Worm (Caenorhabditis elegans): Measurements from ENCODE around the gene Y43C5B.2.
A peak's percentile ranks its signal among the peaks of the same experiment; 100 is the strongest.

Y43C5B.2 gene

ce11 chrIV:10311115-10311514 is 41.0 kb downstream of the Y43C5B.2 start (continued):
- no peak for TF ChIP-seq ama-1 (optimal IDR thresholded peaks at IDR 0.05)
- no peak for TF ChIP-seq ama-1 (GFP tag; optimal IDR thresholded peaks at IDR 0.05)
- no peak for TF ChIP-seq chd-7 (tag; optimal IDR thresholded peaks at IDR 0.05)
- no peak for TF ChIP-seq ceh-40 (GFP tag; IDR thresholded peaks at IDR 0.05)
- peak; percentile 51; the same call in 1 of the 2 replicates for TF ChIP-seq pbrm-1 (GFP tag; IDR thresholded peaks at IDR 0.05)
- TF ChIP-seq gei-17 (GFP tag; optimal IDR thresholded peaks at IDR 0.05) = no peak
- TF ChIP-seq nhr-90 (tag; optimal IDR thresholded peaks at IDR 0.05) = peak; percentile 37
- TF ChIP-seq ZK185.1 (tag; optimal IDR thresholded peaks at IDR 0.05; ENCODE audit: poor library complexity, severe bottlenecking) = peak; percentile 58
- TF ChIP-seq ztf-3 (GFP tag; optimal IDR thresholded peaks at IDR 0.05) = no peak
- no peak for TF ChIP-seq bed-1 (GFP tag; IDR thresholded peaks at IDR 0.05)
- no peak for TF ChIP-seq nhr-179 (tag; optimal IDR thresholded peaks at IDR 0.05)

ce11 chrIV:10310329-10310728 is 41.8 kb downstream of the Y43C5B.2 start, which contains the start of gene R09E10.8:
Gene R09E10.8, minus strand, starts transcription at chrIV:10310429.
- TF ChIP-seq rpc-1 (optimal IDR thresholded peaks at IDR 0.05) = no peak
- TF ChIP-seq rpc-1 (tag; optimal IDR thresholded peaks at IDR 0.05) = no peak
- TF ChIP-seq Y79H2A.3 (GFP tag; conservative IDR thresholded peaks at IDR 0.05) = no peak
- TF ChIP-seq ztf-3 (GFP tag; optimal IDR thresholded peaks at IDR 0.05) = no peak
- TF ChIP-seq lin-35 (GFP tag; optimal IDR thresholded peaks at IDR 0.05) = no peak

DNA sequence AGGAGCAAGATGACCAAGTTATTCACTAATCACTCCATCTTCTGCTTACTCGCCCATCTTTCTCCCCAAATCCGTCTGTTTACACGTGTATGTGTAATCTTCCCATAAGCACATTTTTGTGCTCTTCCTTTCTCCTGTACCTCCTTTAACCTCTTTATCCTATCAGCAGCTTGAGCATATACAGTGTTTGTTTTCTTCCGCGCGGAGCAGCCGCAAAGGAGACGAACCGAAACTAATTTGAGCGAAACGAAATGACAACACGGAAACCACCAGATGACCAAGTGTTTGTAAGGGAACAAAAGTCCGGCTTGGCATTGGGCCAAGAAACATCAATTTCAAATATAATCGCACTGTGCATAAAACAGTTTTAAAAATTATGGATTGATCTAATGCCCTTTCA is 47.8 kb downstream of the Y43C5B.2 start:
- no peak for TF ChIP-seq B0336.3 (GFP tag; IDR thresholded peaks at IDR 0.05)
- no peak for TF ChIP-seq aptf-3 (GFP tag; IDR thresholded peaks at IDR 0.05)
- TF ChIP-seq B0035.1 (tag; optimal IDR thresholded peaks at IDR 0.05) = no peak
- no peak for TF ChIP-seq pha-4 (tag; optimal IDR thresholded peaks at IDR 0.05)
- no peak for TF ChIP-seq Y53G8AR.9 (GFP tag; conservative IDR thresholded peaks at IDR 0.05)
- TF ChIP-seq F23B12.7 (tag; optimal IDR thresholded peaks at IDR 0.05; ENCODE audit: insufficient read depth) = no peak
- TF ChIP-seq rec-8 (tag; optimal IDR thresholded peaks at IDR 0.05) = no peak
- no peak for TF ChIP-seq bed-2 (GFP tag; IDR thresholded peaks at IDR 0.05)
- no peak for TF ChIP-seq akir-1 (GFP tag; optimal IDR thresholded peaks at IDR 0.05)
- TF ChIP-seq T26A5.8 (tag; optimal IDR thresholded peaks at IDR 0.05) = no peak
- no peak for TF ChIP-seq ztf-18 (tag; optimal IDR thresholded peaks at IDR 0.05)
- TF ChIP-seq him-1 (tag; optimal IDR thresholded peaks at IDR 0.05) = no peak
- no peak for TF ChIP-seq nhr-120 (GFP tag; IDR thresholded peaks at IDR 0.05)
- no peak for TF ChIP-seq F10E7.11 (tag; optimal IDR thresholded peaks at IDR 0.05)

- no peak for TF ChIP-seq F39B2.1 (GFP tag; IDR thresholded peaks at IDR 0.05)
- no peak for TF ChIP-seq ztf-26 (tag; optimal IDR thresholded peaks at IDR 0.05)
- no peak for TF ChIP-seq K11D2.4 (GFP tag; IDR thresholded peaks at IDR 0.05)
- TF ChIP-seq dox-1 (GFP tag; IDR thresholded peaks at IDR 0.05) = no peak
- TF ChIP-seq dpff-1 (tag; optimal IDR thresholded peaks at IDR 0.05) = no peak
- no peak for TF ChIP-seq lin-40 (tag; optimal IDR thresholded peaks at IDR 0.05)
- no peak for TF ChIP-seq repo-1 (tag; optimal IDR thresholded peaks at IDR 0.05)
- no peak for TF ChIP-seq xnd-1 (tag; optimal IDR thresholded peaks at IDR 0.05)
- TF ChIP-seq mel-28 (tag; optimal IDR thresholded peaks at IDR 0.05; ENCODE audit: borderline replicate concordance) = no peak
- no peak for TF ChIP-seq Y95B8A.8 (GFP tag; IDR thresholded peaks at IDR 0.05)
- no peak for TF ChIP-seq ztf-6 (GFP tag; IDR thresholded peaks at IDR 0.05)
- no peak for TF ChIP-seq F57C9.4 (tag; optimal IDR thresholded peaks at IDR 0.05)
- TF ChIP-seq ztf-28 (GFP tag; IDR thresholded peaks at IDR 0.05) = no peak
- no peak for TF ChIP-seq ceh-79 (tag; optimal IDR thresholded peaks at IDR 0.05)
- no peak for TF ChIP-seq F55B11.4 (tag; optimal IDR thresholded peaks at IDR 0.05; ENCODE audit: borderline replicate concordance, insufficient read depth)
- no peak for TF ChIP-seq lsl-1 (GFP tag; optimal IDR thresholded peaks at IDR 0.05)
- TF ChIP-seq let-607 (tag; optimal IDR thresholded peaks at IDR 0.05) = no peak
- TF ChIP-seq hsf-1 (GFP tag; IDR thresholded peaks at IDR 0.05) = no peak
These were observed 49.9 kb downstream of the Y43C5B.2 start, which contains the start of gene R09E10.5 for ce11 chrIV:10302203-10302602. Gene R09E10.5, minus strand, starts transcription at chrIV:10302303.
